Worm (Caenorhabditis elegans): ENCODE results near the gene F25D1.8.

F25D1.8 gene

ce11 chrV:10536095-10536691, 3.0 kb upstream of the F25D1.8 start, which contains the start of gene ppm-1.A:
ppm-1.A (minus strand) TSS chrV:10536388.
- TF ChIP-seq unc-62 (GFP tag; optimal IDR thresholded peaks at IDR 0.05), result no peak

- TF ChIP-seq unc-62 (GFP tag; optimal IDR thresholded peaks at IDR 0.05), result no peak
Measured at ce11 chrV:10536808-10537207, 2.4 kb upstream of the F25D1.8 start.

DNA sequence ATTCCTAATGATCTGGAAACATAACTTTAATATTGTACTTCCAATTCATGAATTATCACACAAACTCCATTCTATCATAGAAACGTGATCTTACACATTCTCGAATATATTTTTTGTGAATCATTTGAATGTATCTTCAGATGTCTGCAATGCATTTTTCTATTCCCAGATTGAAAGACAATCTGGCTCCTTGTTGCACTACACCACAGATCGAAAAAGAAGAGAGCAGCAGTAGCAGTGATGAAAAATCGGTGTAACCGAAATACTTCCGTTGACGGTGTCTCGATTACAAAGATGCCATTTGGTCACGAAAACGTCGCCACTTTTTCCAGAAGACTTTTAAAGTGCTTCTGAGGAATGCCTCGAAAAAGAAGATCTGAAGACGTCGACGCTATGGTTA, 810 bp downstream of the F25D1.8 start, which contains the start of gene degt-1:
Gene degt-1, plus strand, starts transcription at position 301 of the 400 bp plus-strand sequence.
- no peak for TF ChIP-seq unc-62 (GFP tag; optimal IDR thresholded peaks at IDR 0.05)

DNA sequence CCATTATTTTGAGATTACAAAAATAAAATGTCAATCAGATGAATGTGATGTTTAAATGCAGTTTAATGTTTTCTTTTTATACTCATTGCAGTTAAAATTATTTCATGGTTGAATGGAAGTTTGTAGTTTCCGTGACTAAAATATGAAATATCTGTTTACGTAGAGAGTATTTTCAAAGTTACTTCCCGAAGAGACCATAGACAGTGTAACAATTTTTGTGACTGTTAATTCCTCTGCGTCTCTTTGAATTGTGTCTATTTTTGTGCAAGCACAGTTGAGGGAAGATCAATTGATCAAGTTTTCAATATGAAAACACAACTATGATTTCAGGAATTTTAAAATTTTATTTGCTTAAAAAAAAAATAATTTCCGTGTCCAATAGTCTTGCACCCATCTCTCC, 7.5 kb downstream of the F25D1.8 start, which contains the start of gene F25D1.5:
Gene F25D1.5, minus strand, starts transcription at position 35 of the 400 bp plus-strand sequence.
- no peak for TF ChIP-seq unc-62 (GFP tag; optimal IDR thresholded peaks at IDR 0.05)

DNA sequence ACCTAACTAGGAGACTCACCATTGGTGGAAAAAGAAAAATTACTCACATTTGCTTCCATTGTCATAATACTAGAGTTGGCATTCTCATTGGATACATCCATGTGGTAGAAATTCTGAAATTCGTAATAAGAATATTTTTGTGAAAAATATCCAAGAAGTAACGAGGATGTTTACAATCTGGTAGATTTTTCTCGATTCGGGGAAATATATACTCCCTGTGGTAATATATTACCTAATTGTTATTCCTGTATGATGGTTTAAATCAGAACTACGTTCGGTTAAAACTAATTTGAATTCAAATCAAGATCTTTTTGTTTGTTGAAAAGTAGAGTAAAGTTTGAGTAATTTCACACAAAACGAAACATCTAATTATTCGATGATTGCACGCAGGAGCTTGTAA, 9.8 kb downstream of the F25D1.8 start, which contains the start of gene srd-34:
Gene srd-34, minus strand, starts transcription at position 101 of the 400 bp plus-strand sequence.
- no peak for TF ChIP-seq unc-62 (GFP tag; optimal IDR thresholded peaks at IDR 0.05)

ce11 chrV:10549717-10550116, 10.5 kb downstream of the F25D1.8 start, which contains the start of gene F32G8.2:
F32G8.2 (plus strand) TSS chrV:10550017.
- TF ChIP-seq unc-62 (GFP tag; optimal IDR thresholded peaks at IDR 0.05), result no peak

ce11 chrV:10555239-10555638, 16.0 kb downstream of the F25D1.8 start, which contains the start of gene F32G8.3:
F32G8.3 (minus strand) TSS chrV:10555339.
- no peak for TF ChIP-seq unc-62 (GFP tag; optimal IDR thresholded peaks at IDR 0.05)

DNA sequence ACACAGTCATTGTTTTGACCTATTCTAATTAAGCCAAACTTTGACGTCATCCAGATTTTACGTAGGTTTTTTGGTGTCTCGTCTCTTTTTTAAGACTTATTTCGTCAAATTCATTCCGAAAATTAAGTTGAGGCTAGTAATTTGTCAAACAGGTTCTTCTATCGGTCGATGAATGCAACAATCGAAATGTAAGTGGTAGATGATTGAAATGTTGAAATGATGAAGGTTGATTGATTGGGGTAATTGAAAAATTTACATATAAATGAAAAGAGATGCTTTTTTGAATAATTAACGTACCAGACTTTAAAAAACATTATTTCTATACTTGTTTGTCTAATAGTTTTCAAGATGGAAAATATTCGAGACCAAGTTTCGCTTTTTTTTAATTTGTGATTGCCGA, 17.1 kb downstream of the F25D1.8 start:
- TF ChIP-seq unc-62 (GFP tag; optimal IDR thresholded peaks at IDR 0.05), result no peak

ce11 chrV:10557094-10557493, 17.9 kb downstream of the F25D1.8 start:
- TF ChIP-seq unc-62 (GFP tag; optimal IDR thresholded peaks at IDR 0.05), result no peak

DNA sequence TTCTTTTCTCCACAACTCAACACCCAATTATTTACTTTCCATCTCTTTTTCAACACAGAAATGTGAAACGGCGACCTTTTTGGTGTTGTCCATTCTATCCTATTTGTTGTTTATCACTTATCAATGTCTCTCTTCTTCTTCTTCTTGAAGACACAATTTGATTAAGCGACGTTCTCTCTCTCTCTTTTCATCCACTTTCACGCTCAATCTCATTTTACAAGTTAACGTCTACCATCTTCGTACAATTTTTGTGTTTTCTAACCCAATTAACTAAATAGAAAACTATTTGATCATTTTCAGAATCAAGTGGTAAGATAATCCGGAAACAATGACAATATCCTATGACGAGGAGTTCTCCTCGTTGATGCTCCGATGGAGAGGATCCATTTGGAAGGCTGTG, 18.5 kb downstream of the F25D1.8 start, which contains the start of gene best-14:
Gene best-14, plus strand, starts transcription at position 301 of the 400 bp plus-strand sequence.
- TF ChIP-seq unc-62 (GFP tag; optimal IDR thresholded peaks at IDR 0.05), result no peak

DNA sequence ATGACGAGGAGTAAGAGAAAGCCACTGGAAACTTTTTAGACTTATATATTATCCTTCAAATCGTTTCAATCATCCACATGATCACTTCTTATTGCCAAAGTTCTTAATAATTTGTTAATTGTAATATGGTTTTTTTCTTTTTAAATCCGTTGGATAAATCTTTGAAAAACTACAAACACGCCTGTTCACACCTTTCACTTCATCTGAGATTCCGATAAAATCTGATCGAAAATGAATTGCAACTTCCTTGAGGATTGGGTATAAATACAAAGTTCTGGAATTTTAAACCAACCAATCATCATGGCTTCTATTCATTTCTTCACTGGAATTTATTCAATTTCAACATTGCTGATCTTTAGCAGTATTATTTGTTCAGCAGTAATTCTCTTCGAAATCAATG, 21.4 kb downstream of the F25D1.8 start, which contains the start of gene col-152:
Gene col-152, plus strand, starts transcription at position 301 of the 400 bp plus-strand sequence.
- TF ChIP-seq unc-62 (GFP tag; optimal IDR thresholded peaks at IDR 0.05), result no peak

- TF ChIP-seq unc-62 (GFP tag; optimal IDR thresholded peaks at IDR 0.05), result no peak
Measured at ce11 chrV:10561632-10562031, 22.4 kb downstream of the F25D1.8 start.

- no peak for TF ChIP-seq unc-62 (GFP tag; optimal IDR thresholded peaks at IDR 0.05)
Measured at ce11 chrV:10562817-10563216, 23.6 kb downstream of the F25D1.8 start.

ce11 chrV:10564140-10564539, 24.9 kb downstream of the F25D1.8 start:
- no peak for TF ChIP-seq unc-62 (GFP tag; optimal IDR thresholded peaks at IDR 0.05)

ce11 chrV:10564830-10565365, 25.7 kb downstream of the F25D1.8 start, which contains the start of gene cat-4:
cat-4 (plus strand) TSS chrV:10564880.
- TF ChIP-seq unc-62 (GFP tag; optimal IDR thresholded peaks at IDR 0.05), result no peak

DNA sequence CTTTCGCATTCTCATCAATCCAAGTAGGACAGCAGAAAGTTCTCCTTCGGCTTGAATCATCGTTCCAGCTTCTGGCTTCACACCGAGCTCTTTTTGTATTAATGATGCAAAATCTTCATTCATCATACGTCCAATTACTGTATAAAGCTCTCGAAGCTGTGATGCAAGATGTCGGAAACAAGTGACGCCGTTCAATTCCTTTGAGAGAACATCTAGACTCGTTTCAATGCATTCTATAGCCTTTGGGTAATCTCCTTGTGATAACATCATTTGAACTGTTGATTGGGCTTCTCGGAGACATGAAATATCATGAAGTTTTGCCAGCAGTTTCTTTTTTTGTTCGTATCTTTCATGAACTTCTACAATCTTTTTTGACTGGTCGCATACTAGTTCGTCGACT, 29.3 kb downstream of the F25D1.8 start:
- no peak for TF ChIP-seq unc-62 (GFP tag; optimal IDR thresholded peaks at IDR 0.05)

ce11 chrV:10571523-10571922, 32.3 kb downstream of the F25D1.8 start:
- TF ChIP-seq unc-62 (GFP tag; optimal IDR thresholded peaks at IDR 0.05), result no peak
